Worm (Caenorhabditis elegans) whole organism, young adult: ENCODE data around the gene F15D4.6.

Experiments used
- C06A6.2 ChIP-seq: fragments of 200-800 bp; sonication (Bioruptor generic); conservative IDR thresholded peaks from 2 replicates; pipeline ENCODE4 v1.3.6; 2022; ENCODE audit warnings: missing genetic modification characterization, missing compliant biosample characterization
- F10E7.11 ChIP-seq: sonication (generic microtip); optimal IDR thresholded peaks from 2 replicates; lab custom pipeline; 2017; ENCODE audit warnings: mild to moderate bottlenecking, missing genetic modification characterization, moderate library complexity, missing compliant biosample characterization
- F23B12.7 ChIP-seq: sonication (generic microtip); optimal IDR thresholded peaks from 2 replicates; lab custom pipeline; 2017; ENCODE audit warnings: missing genetic modification characterization, mild to moderate bottlenecking, missing compliant biosample characterization, antibody characterized with exemption, moderate library complexity; ENCODE audit not compliant: insufficient read depth
- F33H1.4 ChIP-seq: fragments of 200-800 bp; sonication (Bioruptor generic); IDR thresholded peaks from 2 replicates; pipeline ENCODE4 v1.3.6; 2022; ENCODE audit warnings: missing genetic modification reagents, missing genetic modification characterization, missing compliant biosample characterization
- F49E8.2 ChIP-seq: sonication (generic microtip); optimal IDR thresholded peaks from 3 replicates; lab custom pipeline; 2017; ENCODE audit warnings: missing genetic modification characterization, mild to moderate bottlenecking, missing compliant biosample characterization, antibody characterized with exemption, moderate library complexity; ENCODE audit not compliant: insufficient read depth
- F55B11.4 ChIP-seq: sonication (generic microtip); optimal IDR thresholded peaks from 2 replicates; lab custom pipeline; 2016; ENCODE audit warnings: missing compliant biosample characterization, missing genetic modification characterization, borderline replicate concordance; ENCODE audit not compliant: insufficient read depth
- K11D2.4 ChIP-seq: fragments of 200-800 bp; sonication (Bioruptor generic); IDR thresholded peaks from 2 replicates; pipeline ENCODE4 v1.3.6; 2022; ENCODE audit warnings: missing genetic modification reagents, missing genetic modification characterization, missing compliant biosample characterization
- K12H6.12 ChIP-seq: fragments of 200-800 bp; sonication (Bioruptor generic); optimal IDR thresholded peaks from 2 replicates; lab custom pipeline; 2018; ENCODE audit warnings: mild to moderate bottlenecking, missing genetic modification characterization, missing compliant biosample characterization
- T26A5.8 ChIP-seq: sonication (generic microtip); optimal IDR thresholded peaks from 2 replicates; lab custom pipeline; 2016; ENCODE audit warnings: missing genetic modification characterization, missing compliant biosample characterization
- Y53G8AR.9 ChIP-seq: fragments of 200-800 bp; sonication (Bioruptor generic); conservative IDR thresholded peaks from 2 replicates; pipeline ENCODE4 v1.3.6; 2022; ENCODE audit warnings: missing genetic modification reagents, missing genetic modification characterization, missing compliant biosample characterization
- Y56A3A.18 ChIP-seq: fragments of 200-800 bp; sonication (Bioruptor generic); IDR thresholded peaks from 2 replicates; pipeline ENCODE4 v1.3.6; 2022; ENCODE audit warnings: missing genetic modification reagents, missing genetic modification characterization, missing compliant biosample characterization
- aptf-3 ChIP-seq: fragments of 200-800 bp; sonication (Bioruptor generic); IDR thresholded peaks from 2 replicates; pipeline ENCODE4 v1.3.6; 2022; ENCODE audit warnings: missing genetic modification characterization, missing compliant biosample characterization
- attf-5 ChIP-seq: fragments of 200-800 bp; sonication (Bioruptor generic); optimal IDR thresholded peaks from 2 replicates; lab custom pipeline; 2018; ENCODE audit warnings: mild to moderate bottlenecking, missing genetic modification characterization, missing compliant biosample characterization
- attf-6 ChIP-seq: fragments of 200-800 bp; sonication (Bioruptor generic); IDR thresholded peaks from 2 replicates; pipeline ENCODE4 v1.3.6; 2022; ENCODE audit warnings: missing genetic modification reagents, missing genetic modification characterization, missing compliant biosample characterization
- ceh-58 ChIP-seq: fragments of 200-800 bp; sonication (Bioruptor generic); IDR thresholded peaks from 2 replicates; pipeline ENCODE4 v1.3.6; 2022; ENCODE audit warnings: missing genetic modification characterization, missing compliant biosample characterization
- ceh-91 ChIP-seq: fragments of 200-800 bp; sonication (Bioruptor generic); IDR thresholded peaks from 2 replicates; pipeline ENCODE4 v1.3.6; 2022; ENCODE audit warnings: missing genetic modification reagents, missing genetic modification characterization, missing compliant biosample characterization
- die-1 ChIP-seq: sonication (generic microtip); optimal IDR thresholded peaks from 2 replicates; lab custom pipeline; 2016; ENCODE audit warnings: missing genotype, mild to moderate bottlenecking, missing genetic modification characterization, missing compliant biosample characterization
- dox-1 ChIP-seq: fragments of 200-800 bp; sonication (Bioruptor generic); IDR thresholded peaks from 2 replicates; pipeline ENCODE4 v1.3.6; 2022; ENCODE audit warnings: missing genetic modification reagents, missing genetic modification characterization, missing compliant biosample characterization
- efl-1 ChIP-seq: fragments of 150-350 bp; optimal IDR thresholded peaks from 2 replicates; lab custom pipeline; 2014; ENCODE audit warnings: missing biosample characterization, missing genetic modification reagents, missing genetic modification characterization
- egrh-3 ChIP-seq: fragments of 200-800 bp; sonication (Bioruptor generic); IDR thresholded peaks from 2 replicates; pipeline ENCODE4 v1.3.6; 2022; ENCODE audit warnings: missing genetic modification reagents, missing genetic modification characterization, missing compliant biosample characterization
- gei-17 ChIP-seq: fragments of 200-800 bp; sonication (Bioruptor generic); optimal IDR thresholded peaks from 2 replicates; lab custom pipeline; 2018; ENCODE audit warnings: mild to moderate bottlenecking, missing genetic modification characterization, missing compliant biosample characterization
- him-1 ChIP-seq: sonication (generic microtip); optimal IDR thresholded peaks from 2 replicates; lab custom pipeline; 2016; ENCODE audit warnings: missing genotype, missing genetic modification reagents, missing genetic modification characterization, missing compliant biosample characterization
- hlh-12 ChIP-seq: sonication (generic microtip); optimal IDR thresholded peaks from 2 replicates; lab custom pipeline; 2016; ENCODE audit warnings: missing genetic modification characterization, missing compliant biosample characterization
- hlh-26 ChIP-seq: fragments of 200-800 bp; sonication (Bioruptor generic); conservative IDR thresholded peaks from 2 replicates; pipeline ENCODE4 v1.3.6; 2022; ENCODE audit warnings: missing genetic modification reagents, missing genetic modification characterization, missing compliant biosample characterization
- hmg-1.2 ChIP-seq: fragments of 200-800 bp; sonication (Bioruptor generic); IDR thresholded peaks from 2 replicates; pipeline ENCODE4 v1.3.6; 2022; ENCODE audit warnings: missing genetic modification reagents, missing genetic modification characterization, missing compliant biosample characterization
- hsf-1 ChIP-seq: fragments of 200-800 bp; sonication (Bioruptor generic); IDR thresholded peaks from 2 replicates; pipeline ENCODE4 v1.3.6; 2022; ENCODE audit warnings: missing genetic modification reagents, missing genetic modification characterization, missing compliant biosample characterization
- lin-54 ChIP-seq: fragments of 200-800 bp; sonication (Bioruptor generic); optimal IDR thresholded peaks from 2 replicates; lab custom pipeline; 2018; ENCODE audit warnings: mild to moderate bottlenecking, missing genetic modification characterization, missing compliant biosample characterization
- lir-1 ChIP-seq: fragments of 200-800 bp; sonication (Bioruptor generic); conservative IDR thresholded peaks from 2 replicates; pipeline ENCODE4 v1.3.6; 2022; ENCODE audit warnings: missing genetic modification reagents, missing genetic modification characterization, missing compliant biosample characterization
- lsl-1 ChIP-seq: fragments of 200-800 bp; sonication (Bioruptor generic); optimal IDR thresholded peaks from 2 replicates; lab custom pipeline; 2018; ENCODE audit warnings: mild to moderate bottlenecking, missing genetic modification characterization, moderate library complexity, missing compliant biosample characterization
- lsy-27 ChIP-seq: sonication (generic microtip); optimal IDR thresholded peaks from 2 replicates; lab custom pipeline; 2017; ENCODE audit warnings: missing genetic modification characterization, mild to moderate bottlenecking, missing compliant biosample characterization, antibody characterized with exemption, missing genotype, borderline replicate concordance; ENCODE audit not compliant: insufficient read depth
- madf-3 ChIP-seq: fragments of 200-800 bp; sonication (Bioruptor generic); IDR thresholded peaks from 2 replicates; pipeline ENCODE4 v1.3.6; 2022; ENCODE audit warnings: missing genetic modification reagents, missing genetic modification characterization, missing compliant biosample characterization
- madf-6 ChIP-seq: fragments of 200-800 bp; sonication (Bioruptor generic); IDR thresholded peaks from 2 replicates; pipeline ENCODE4 v1.3.6; 2022; ENCODE audit warnings: missing genetic modification reagents, missing genetic modification characterization, missing compliant biosample characterization
- madf-8 ChIP-seq: fragments of 200-800 bp; sonication (Bioruptor generic); conservative IDR thresholded peaks from 2 replicates; pipeline ENCODE4 v1.3.6; 2022; ENCODE audit warnings: missing genetic modification reagents, missing genetic modification characterization, missing compliant biosample characterization
- mcd-1 ChIP-seq: fragments of 200-800 bp; sonication (Bioruptor generic); IDR thresholded peaks from 2 replicates; pipeline ENCODE4 v1.3.6; 2022; ENCODE audit warnings: missing genetic modification reagents, missing genetic modification characterization, missing compliant biosample characterization
- mxl-1 ChIP-seq: sonication (generic microtip); optimal IDR thresholded peaks from 2 replicates; lab custom pipeline; 2016; ENCODE audit warnings: missing genetic modification characterization, missing compliant biosample characterization
- nhr-120 ChIP-seq: fragments of 200-800 bp; sonication (Bioruptor generic); IDR thresholded peaks from 2 replicates; pipeline ENCODE4 v1.3.6; 2022; ENCODE audit warnings: missing genetic modification characterization, missing compliant biosample characterization
- nhr-90 ChIP-seq: sonication (generic microtip); optimal IDR thresholded peaks from 2 replicates; lab custom pipeline; 2016; ENCODE audit warnings: missing genotype, mild to moderate bottlenecking, missing genetic modification characterization, missing compliant biosample characterization
- rec-8 ChIP-seq, 2 experiments: sonication (generic microtip); optimal IDR thresholded peaks; 2 replicates each; lab custom pipeline; 2016; ENCODE audit warnings: mild to moderate bottlenecking in 2 of 2, missing genetic modification characterization in 2 of 2, missing genetic modification reagents in 2 of 2, missing genotype in 2 of 2, missing biosample characterization in 1 of 2, missing compliant biosample characterization in 1 of 2, moderate library complexity in 1 of 2
- sea-2 ChIP-seq: fragments of 200-800 bp; sonication (Bioruptor generic); IDR thresholded peaks from 2 replicates; pipeline ENCODE4 v1.3.6; 2022; ENCODE audit warnings: missing genetic modification characterization, missing compliant biosample characterization
- snpc-1.3 ChIP-seq: sonication (generic microtip); optimal IDR thresholded peaks from 2 replicates; lab custom pipeline; 2017; ENCODE audit warnings: missing genetic modification characterization, mild to moderate bottlenecking, missing compliant biosample characterization, antibody characterized with exemption, moderate library complexity, missing genotype, missing genetic modification reagents; ENCODE audit not compliant: insufficient read depth
- sptf-2 ChIP-seq: fragments of 200-800 bp; sonication (Bioruptor generic); optimal IDR thresholded peaks from 2 replicates; lab custom pipeline; 2018; ENCODE audit warnings: mild to moderate bottlenecking, missing genetic modification characterization, missing compliant biosample characterization
- tbx-9 ChIP-seq: sonication (generic microtip); optimal IDR thresholded peaks from 2 replicates; lab custom pipeline; 2016; ENCODE audit warnings: borderline replicate concordance, missing genetic modification characterization, inconsistent platforms, missing compliant biosample characterization
- tlf-1 ChIP-seq: fragments of 200-800 bp; sonication (Bioruptor generic); optimal IDR thresholded peaks from 2 replicates; lab custom pipeline; 2018; ENCODE audit warnings: mild to moderate bottlenecking, missing genetic modification characterization, missing compliant biosample characterization
- xnd-1 ChIP-seq: sonication (generic microtip); optimal IDR thresholded peaks from 2 replicates; lab custom pipeline; 2016; ENCODE audit warnings: missing genotype, missing genetic modification reagents, missing genetic modification characterization, missing compliant biosample characterization
- zfh-2 ChIP-seq: fragments of 200-800 bp; sonication (Bioruptor generic); conservative IDR thresholded peaks from 2 replicates; pipeline ENCODE4 v1.3.6; 2022; ENCODE audit warnings: missing genetic modification reagents, missing genetic modification characterization, missing compliant biosample characterization
- zim-3 ChIP-seq: sonication (generic microtip); optimal IDR thresholded peaks from 2 replicates; lab custom pipeline; 2017; ENCODE audit warnings: mild to moderate bottlenecking, missing genetic modification characterization, moderate library complexity, missing compliant biosample characterization
- ztf-18 ChIP-seq: sonication (generic microtip); optimal IDR thresholded peaks from 2 replicates; lab custom pipeline; 2016; ENCODE audit warnings: missing genotype, mild to moderate bottlenecking, missing genetic modification characterization, missing compliant biosample characterization
- ztf-25 ChIP-seq: fragments of 200-800 bp; sonication (Bioruptor generic); IDR thresholded peaks from 2 replicates; pipeline ENCODE4 v1.3.6; 2022; ENCODE audit warnings: missing genetic modification reagents, missing genetic modification characterization, missing compliant biosample characterization
- ztf-28 ChIP-seq: fragments of 200-800 bp; sonication (Bioruptor generic); IDR thresholded peaks from 2 replicates; pipeline ENCODE4 v1.3.6; 2022; ENCODE audit warnings: missing genetic modification reagents, missing genetic modification characterization, missing compliant biosample characterization

F15D4.6 gene

ce11 chrII:13260540-13260939 is 11.6 kb downstream of the F15D4.6 start:
- no peak for TF ChIP-seq K12H6.12
- TF ChIP-seq tlf-1 (GFP tag; lab: Kevin White, UChicago) = no peak
- peak; percentile 53 for TF ChIP-seq F49E8.2 (tag; lab: Kevin White, UChicago)
- TF ChIP-seq snpc-1.3 (tag; lab: Kevin White, UChicago) = no peak
- no peak for TF ChIP-seq gei-17 (GFP tag; lab: Kevin White, UChicago)
- TF ChIP-seq K11D2.4 (GFP tag; lab: Robert Waterston, UW) = no peak
- peak; percentile 38; the same call in 1 of the 2 replicates for TF ChIP-seq ceh-91 (GFP tag; lab: Robert Waterston, UW)
- no peak for TF ChIP-seq F10E7.11 (tag; lab: Kevin White, UChicago)
- TF ChIP-seq egrh-3 (GFP tag; lab: Robert Waterston, UW) = no peak
- no peak for TF ChIP-seq nhr-90 (tag; lab: Kevin White, UChicago)
- no peak for TF ChIP-seq lsy-27 (tag; lab: Kevin White, UChicago)
- peak; percentile 36 for TF ChIP-seq him-1 (tag; lab: Kevin White, UChicago)
- peak; percentile 85 for TF ChIP-seq xnd-1 (tag; lab: Kevin White, UChicago)
- TF ChIP-seq F33H1.4 (GFP tag; lab: Robert Waterston, UW) = peak; percentile 91
- TF ChIP-seq efl-1 = peak; percentile 43
- TF ChIP-seq mcd-1 (GFP tag; lab: Robert Waterston, UW) = 0 out of 2 replicates have a peak, but pooled peaks have one; percentile 14
- no peak for TF ChIP-seq ztf-25
- TF ChIP-seq aptf-3 (GFP tag; lab: Robert Waterston, UW) = no peak
- no peak for TF ChIP-seq C06A6.2
- TF ChIP-seq T26A5.8 (tag; lab: Kevin White, UChicago) = no peak
- no peak for TF ChIP-seq hmg-1.2
- TF ChIP-seq sptf-2 = no peak
- TF ChIP-seq die-1 (tag; lab: Kevin White, UChicago) = no peak
- peak; percentile 56 for TF ChIP-seq lin-54 (GFP tag; lab: Kevin White, UChicago)
- TF ChIP-seq Y56A3A.18 (GFP tag; lab: Robert Waterston, UW) = no peak
- TF ChIP-seq ztf-28 (GFP tag; lab: Robert Waterston, UW) = no peak
- no peak for TF ChIP-seq zfh-2 (GFP tag; lab: Robert Waterston, UW)
- peak; percentile 93 for TF ChIP-seq madf-6
- TF ChIP-seq hlh-12 (tag; lab: Kevin White, UChicago) = no peak
- TF ChIP-seq hlh-26 = no peak
- TF ChIP-seq lsl-1 (GFP tag; lab: Kevin White, UChicago) = peak; percentile 92
- TF ChIP-seq Y53G8AR.9 (GFP tag; lab: Robert Waterston, UW) = no peak
- no peak for TF ChIP-seq mxl-1 (tag; lab: Kevin White, UChicago)
- no peak for TF ChIP-seq dox-1 (GFP tag; lab: Robert Waterston, UW)
- TF ChIP-seq zim-3 (tag; lab: Kevin White, UChicago) = no peak
- TF ChIP-seq tbx-9 (tag; lab: Kevin White, UChicago) = no peak
- no peak for TF ChIP-seq F55B11.4 (tag; lab: Kevin White, UChicago)
- TF ChIP-seq F23B12.7 (tag; lab: Kevin White, UChicago) = no peak
- TF ChIP-seq ztf-18 = no peak
- TF ChIP-seq lir-1 (GFP tag; lab: Robert Waterston, UW) = no peak
- no peak for TF ChIP-seq attf-6 (GFP tag; lab: Robert Waterston, UW)
- TF ChIP-seq madf-8 (GFP tag; lab: Robert Waterston, UW) = peak; percentile 61
- no peak for TF ChIP-seq ceh-58 (GFP tag; lab: Robert Waterston, UW)
- TF ChIP-seq madf-3 (GFP tag; lab: Robert Waterston, UW) = no peak
- TF ChIP-seq nhr-120 (GFP tag; lab: Robert Waterston, UW) = no peak
- no peak for TF ChIP-seq attf-5 (GFP tag; lab: Kevin White, UChicago)
- TF ChIP-seq hsf-1 (GFP tag; lab: Robert Waterston, UW) = no peak
- no peak for TF ChIP-seq rec-8 (tag; optimal IDR thresholded peaks at IDR 0.05; lab: Kevin White, UChicago)
- TF ChIP-seq sea-2 (GFP tag; lab: Robert Waterston, UW) = no peak
